Fruit fly (Drosophila melanogaster) whole organism, pupa: ENCODE results near the gene SK.

Experiments
- CG17806 ChIP-seq: fragments of 200-800 bp; sonication (Bioruptor generic); optimal IDR thresholded peaks from 2 replicates; lab custom pipeline; 2018; ENCODE audit warnings: missing biosample characterization, mild to moderate bottlenecking, missing genetic modification characterization, moderate library complexity
- CG34367 ChIP-seq: fragments of 200-800 bp; sonication (Bioruptor generic); optimal IDR thresholded peaks from 2 replicates; lab custom pipeline; 2018; ENCODE audit warnings: missing biosample characterization, mild to moderate bottlenecking, missing genetic modification characterization
- CG8159 ChIP-seq: fragments of 200-800 bp; sonication (Bioruptor generic); optimal IDR thresholded peaks from 3 replicates; lab custom pipeline; 2018; ENCODE audit warnings: missing biosample characterization, mild to moderate bottlenecking, missing genetic modification characterization, moderate library complexity
- Pif1A ChIP-seq: fragments of 200-800 bp; sonication (Bioruptor generic); optimal IDR thresholded peaks from 3 replicates; lab custom pipeline; 2016; ENCODE audit warnings: missing biosample characterization, missing genetic modification characterization
- Pif1B ChIP-seq: fragments of 200-800 bp; sonication (Bioruptor generic); optimal IDR thresholded peaks from 3 replicates; lab custom pipeline; 2016; ENCODE audit warnings: missing biosample characterization, missing genetic modification characterization
- fd96Ca ChIP-seq: fragments of 200-800 bp; sonication (Bioruptor generic); IDR thresholded peaks from 3 replicates; pipeline ENCODE4 v1.3.6; 2022; ENCODE audit warnings: missing biosample characterization, missing genetic modification characterization

DNA sequence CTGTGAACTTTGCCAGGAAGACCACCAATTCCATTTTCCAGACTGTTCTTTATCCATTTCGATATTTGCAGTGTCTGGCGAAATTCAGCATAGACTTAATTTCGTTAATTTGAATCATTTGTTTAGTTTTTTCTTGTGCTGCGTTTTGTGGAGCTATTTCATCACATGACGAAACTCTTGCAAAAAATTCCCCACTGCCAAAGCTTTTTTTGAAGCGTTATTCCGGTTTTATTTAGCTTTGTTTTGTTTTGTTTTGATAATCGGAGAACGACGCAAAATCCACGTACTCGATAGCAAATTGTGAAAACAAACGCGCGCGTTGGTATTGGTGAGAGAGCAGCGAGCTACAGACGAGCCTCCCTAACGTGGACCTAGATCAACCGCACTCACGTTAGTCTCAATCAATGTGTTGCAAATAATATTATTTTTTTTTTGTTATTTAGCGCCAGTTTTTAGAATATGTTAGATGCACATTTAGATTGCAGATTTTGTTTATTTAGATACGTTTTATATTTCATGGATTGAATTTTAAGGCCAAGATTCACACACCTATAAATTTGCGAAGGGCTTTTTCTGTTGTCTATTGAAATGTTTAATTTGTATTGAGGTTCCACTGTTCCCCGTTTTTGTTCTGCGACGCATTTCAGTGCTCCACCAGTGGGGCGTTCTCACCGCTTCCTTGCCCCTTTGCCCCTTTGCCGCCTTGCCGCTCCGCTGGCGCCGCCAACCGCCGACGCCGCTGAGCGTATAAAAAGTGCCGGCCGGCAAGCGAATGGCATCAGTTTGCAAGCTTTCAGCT lies 89.9 kb downstream of the SK start:
- TF ChIP-seq Pif1B (peak; percentile 80), CG17806 (tag; lab: Kevin White, UChicago) (peak; percentile 80), Pif1A (GFP tag; lab: Kevin White, UChicago) (peak; percentile 86), CG8159 (peak; percentile 89), fd96Ca (GFP tag; lab: Robert Waterston, UW) (peak; percentile 74; the same call in 2 of the 3 replicates), CG34367 (tag; lab: Kevin White, UChicago) (peak; percentile 83)
